Worm (Caenorhabditis elegans) whole organism, mixed stage, embryonic: ENCODE data around the gene F41C3.7.

Experiments used
- M03D4.4 ChIP-seq: sonication (generic microtip); optimal IDR thresholded peaks from 2 replicates; lab custom pipeline; 2017; ENCODE audit warnings: mild to moderate bottlenecking, missing genetic modification characterization, missing compliant biosample characterization
- bed-3 ChIP-seq: fragments of 200-800 bp; sonication (Bioruptor generic); optimal IDR thresholded peaks from 3 replicates; lab custom pipeline; 2018; ENCODE audit warnings: mild to moderate bottlenecking, missing genetic modification characterization, moderate library complexity, missing compliant biosample characterization
- blmp-1 ChIP-seq: fragments of 150-350 bp; optimal IDR thresholded peaks from 2 replicates; lab custom pipeline; 2014; ENCODE audit warnings: missing biosample characterization, missing genetic modification characterization
- ceh-39 ChIP-seq: fragments of 150-350 bp; optimal IDR thresholded peaks from 2 replicates; lab custom pipeline; 2014; ENCODE audit warnings: missing biosample characterization, missing genetic modification characterization
- ceh-43 ChIP-seq: fragments of 200-800 bp; sonication (Bioruptor generic); optimal IDR thresholded peaks from 2 replicates; lab custom pipeline; 2018; ENCODE audit warnings: mild to moderate bottlenecking, missing genetic modification characterization, moderate library complexity, missing compliant biosample characterization
- ceh-83 ChIP-seq: fragments of 200-800 bp; sonication (Bioruptor generic); optimal IDR thresholded peaks from 2 replicates; lab custom pipeline; 2018; ENCODE audit warnings: mild to moderate bottlenecking, missing genetic modification characterization, missing compliant biosample characterization
- ces-1 ChIP-seq: fragments of 150-350 bp; optimal IDR thresholded peaks from 2 replicates; lab custom pipeline; 2014; ENCODE audit warnings: missing biosample characterization, missing genetic modification reagents, missing genetic modification characterization
- cnd-1 ChIP-seq: fragments of 200-800 bp; sonication (Bioruptor generic); optimal IDR thresholded peaks from 2 replicates; lab custom pipeline; 2018; ENCODE audit warnings: mild to moderate bottlenecking, missing genetic modification characterization, missing compliant biosample characterization
- drap-1 ChIP-seq: fragments of 200-800 bp; sonication (Bioruptor generic); optimal IDR thresholded peaks from 3 replicates; lab custom pipeline; 2018; ENCODE audit warnings: mild to moderate bottlenecking, missing genetic modification characterization, missing compliant biosample characterization
- elt-1 ChIP-seq: sonication (generic microtip); optimal IDR thresholded peaks from 2 replicates; lab custom pipeline; 2017; ENCODE audit warnings: missing genetic modification characterization, mild to moderate bottlenecking, missing compliant biosample characterization, antibody characterized with exemption, moderate library complexity, borderline replicate concordance; ENCODE audit not compliant: insufficient read depth
- elt-3 ChIP-seq: fragments of 150-350 bp; optimal IDR thresholded peaks from 2 replicates; lab custom pipeline; 2014; ENCODE audit warnings: missing biosample characterization, missing genetic modification characterization
- ham-2 ChIP-seq: fragments of 200-800 bp; sonication (Bioruptor generic); optimal IDR thresholded peaks from 2 replicates; lab custom pipeline; 2018; ENCODE audit warnings: mild to moderate bottlenecking, missing genetic modification characterization, missing compliant biosample characterization
- hlh-1 ChIP-seq: fragments of 150-350 bp; optimal IDR thresholded peaks from 2 replicates; lab custom pipeline; 2014; ENCODE audit warnings: missing biosample characterization, missing genetic modification reagents, missing genetic modification characterization
- lin-13 ChIP-seq: fragments of 150-350 bp; optimal IDR thresholded peaks from 2 replicates; lab custom pipeline; 2014; ENCODE audit warnings: missing biosample characterization, missing genetic modification characterization
- lin-32 ChIP-seq: fragments of 200-800 bp; sonication (Bioruptor generic); optimal IDR thresholded peaks from 2 replicates; lab custom pipeline; 2018; ENCODE audit warnings: mild to moderate bottlenecking, missing genetic modification characterization, missing compliant biosample characterization
- lsy-2 ChIP-seq: fragments of 150-350 bp; optimal IDR thresholded peaks from 2 replicates; lab custom pipeline; 2014; ENCODE audit warnings: missing biosample characterization, missing genetic modification characterization
- mab-5 ChIP-seq: fragments of 150-350 bp; optimal IDR thresholded peaks from 2 replicates; lab custom pipeline; 2014; ENCODE audit warnings: missing biosample characterization, missing genetic modification characterization
- mep-1 ChIP-seq: fragments of 150-350 bp; optimal IDR thresholded peaks from 2 replicates; lab custom pipeline; 2017; ENCODE audit warnings: missing biosample characterization, missing genetic modification reagents, missing genetic modification characterization, inconsistent platforms
- mls-2 ChIP-seq: sonication (generic microtip); optimal IDR thresholded peaks from 2 replicates; lab custom pipeline; 2016; ENCODE audit warnings: mild to moderate bottlenecking, missing genetic modification characterization, moderate library complexity, missing compliant biosample characterization
- nhr-12 ChIP-seq: fragments of 150-350 bp; optimal IDR thresholded peaks from 2 replicates; lab custom pipeline; 2014; ENCODE audit warnings: missing biosample characterization, missing genetic modification characterization
- nhr-2 ChIP-seq: fragments of 150-350 bp; optimal IDR thresholded peaks from 2 replicates; lab custom pipeline; 2014; ENCODE audit warnings: missing biosample characterization, missing genetic modification characterization
- nhr-237 ChIP-seq: fragments of 150-350 bp; optimal IDR thresholded peaks from 2 replicates; lab custom pipeline; 2014; ENCODE audit warnings: missing biosample characterization, missing genetic modification characterization
- nhr-28 ChIP-seq: fragments of 150-350 bp; optimal IDR thresholded peaks from 2 replicates; lab custom pipeline; 2014; ENCODE audit warnings: missing biosample characterization, missing genetic modification characterization
- nhr-76 ChIP-seq: sonication (generic microtip); optimal IDR thresholded peaks from 2 replicates; lab custom pipeline; 2017; ENCODE audit warnings: missing biosample characterization, missing genetic modification characterization
- pha-4 ChIP-seq: fragments of 150-350 bp; optimal IDR thresholded peaks from 2 replicates; lab custom pipeline; 2018; ENCODE audit warnings: missing biosample characterization, missing genetic modification reagents, missing genetic modification characterization
- snpc-4 ChIP-seq: fragments of 150-350 bp; optimal IDR thresholded peaks from 2 replicates; lab custom pipeline; 2014; ENCODE audit warnings: missing biosample characterization, missing genetic modification characterization
- sptf-1 ChIP-seq: sonication (generic microtip); optimal IDR thresholded peaks from 2 replicates; lab custom pipeline; 2017; ENCODE audit warnings: mild to moderate bottlenecking, missing genetic modification characterization, moderate library complexity, missing compliant biosample characterization
- tbx-8 ChIP-seq: fragments of 200-800 bp; sonication (Bioruptor generic); optimal IDR thresholded peaks from 2 replicates; lab custom pipeline; 2018; ENCODE audit warnings: mild to moderate bottlenecking, missing genetic modification characterization, moderate library complexity, missing compliant biosample characterization
- unc-120 ChIP-seq: sonication (generic microtip); optimal IDR thresholded peaks from 2 replicates; lab custom pipeline; 2017; ENCODE audit warnings: missing genetic modification characterization, missing compliant biosample characterization; ENCODE audit not compliant: poor library complexity, severe bottlenecking
- unc-39 ChIP-seq: fragments of 150-350 bp; optimal IDR thresholded peaks from 2 replicates; lab custom pipeline; 2014; ENCODE audit warnings: missing biosample characterization, missing genetic modification characterization
- unc-62 ChIP-seq: fragments of 150-350 bp; optimal IDR thresholded peaks from 2 replicates; lab custom pipeline; 2014; ENCODE audit warnings: missing biosample characterization, missing genetic modification reagents, missing genetic modification characterization
- zip-8 ChIP-seq: fragments of 150-350 bp; optimal IDR thresholded peaks from 2 replicates; lab custom pipeline; 2014; ENCODE audit warnings: missing biosample characterization, missing genetic modification characterization

Gene F41C3.7

ce11 chrII:4769096-4769495 is 39.3 kb downstream of the F41C3.7 start:
- TF ChIP-seq mep-1 (no peak), mab-5 (tag; lab: Kevin White, UChicago) (no peak), tbx-8 (no peak), ces-1 (GFP tag; lab: Kevin White, UChicago) (no peak), hlh-1 (no peak), nhr-28 (tag; lab: Kevin White, UChicago) (no peak), zip-8 (tag; lab: Kevin White, UChicago) (no peak), ceh-43 (no peak), mls-2 (tag; lab: Kevin White, UChicago) (no peak), nhr-76 (tag; lab: Kevin White, UChicago) (no peak), lsy-2 (tag; lab: Kevin White, UChicago) (no peak), ceh-39 (tag; lab: Kevin White, UChicago) (no peak), nhr-12 (tag; lab: Kevin White, UChicago) (no peak), drap-1 (GFP tag; lab: Kevin White, UChicago) (no peak), snpc-4 (tag; lab: Kevin White, UChicago) (no peak), nhr-237 (tag; lab: Kevin White, UChicago) (no peak), nhr-2 (tag; lab: Kevin White, UChicago) (no peak)
- TF ChIP-seq, all 35 proteins: peak for 0

ce11 chrII:4769886-4770285 is 40.1 kb downstream of the F41C3.7 start:
- TF ChIP-seq unc-62 (GFP tag; lab: Kevin White, UChicago) (no peak), sptf-1 (no peak), drap-1 (GFP tag; lab: Kevin White, UChicago) (no peak), ceh-83 (no peak), elt-1 (tag; lab: Kevin White, UChicago) (no peak), ham-2 (GFP tag; lab: Kevin White, UChicago) (no peak), bed-3 (GFP tag; lab: Kevin White, UChicago) (no peak), snpc-4 (tag; lab: Kevin White, UChicago) (no peak), blmp-1 (tag; lab: Kevin White, UChicago) (no peak), mls-2 (tag; lab: Kevin White, UChicago) (no peak), nhr-237 (tag; lab: Kevin White, UChicago) (no peak), pha-4 (no peak)

ce11 chrII:4771282-4771681 is 41.4 kb downstream of the F41C3.7 start, which contains the start of gene F26G1.5:
Gene F26G1.5 (minus strand): TSS chrII:4771382.
- TF ChIP-seq drap-1 (GFP tag; lab: Kevin White, UChicago), result no peak
- no peak for TF ChIP-seq lin-13
- no peak for TF ChIP-seq nhr-12 (tag; lab: Kevin White, UChicago)
- TF ChIP-seq mab-5 (tag; lab: Kevin White, UChicago), result no peak
- no peak for TF ChIP-seq ceh-83
- TF ChIP-seq lsy-2 (tag; lab: Kevin White, UChicago), result no peak
- TF ChIP-seq M03D4.4 (tag; lab: Kevin White, UChicago), result no peak
- TF ChIP-seq mep-1, result no peak
- TF ChIP-seq unc-39 (tag; lab: Kevin White, UChicago), result no peak
- TF ChIP-seq elt-3, result no peak
- TF ChIP-seq unc-62 (GFP tag; lab: Kevin White, UChicago), result no peak
- TF ChIP-seq snpc-4 (tag; lab: Kevin White, UChicago), result no peak
- no peak for TF ChIP-seq blmp-1 (tag; lab: Kevin White, UChicago)
- no peak for TF ChIP-seq nhr-2 (tag; lab: Kevin White, UChicago)
- no peak for TF ChIP-seq nhr-237 (tag; lab: Kevin White, UChicago)
- no peak for TF ChIP-seq sptf-1
- no peak for TF ChIP-seq bed-3 (GFP tag; lab: Kevin White, UChicago)
- no peak for TF ChIP-seq unc-120
- TF ChIP-seq ceh-43, result no peak
- TF ChIP-seq ceh-39 (tag; lab: Kevin White, UChicago), result no peak

- TF ChIP-seq nhr-76 (tag; lab: Kevin White, UChicago) (no peak), ham-2 (GFP tag; lab: Kevin White, UChicago) (no peak), snpc-4 (tag; lab: Kevin White, UChicago) (no peak)
These were observed 42.6 kb downstream of the F41C3.7 start for ce11 chrII:4772441-4772840.

- no peak for TF ChIP-seq cnd-1 (tag; lab: Kevin White, UChicago)
- no peak for TF ChIP-seq drap-1 (GFP tag; lab: Kevin White, UChicago)
- TF ChIP-seq hlh-1, result no peak
- no peak for TF ChIP-seq lin-32 (GFP tag; lab: Kevin White, UChicago)
- no peak for TF ChIP-seq mep-1
- TF ChIP-seq lin-13, result no peak
- no peak for TF ChIP-seq ham-2 (GFP tag; lab: Kevin White, UChicago)
- TF ChIP-seq elt-1 (tag; lab: Kevin White, UChicago), result no peak
- TF ChIP-seq nhr-76 (tag; lab: Kevin White, UChicago), result no peak
- no peak for TF ChIP-seq nhr-237 (tag; lab: Kevin White, UChicago)
- no peak for TF ChIP-seq lsy-2 (tag; lab: Kevin White, UChicago)
- TF ChIP-seq ceh-43, result no peak
- TF ChIP-seq mls-2 (tag; lab: Kevin White, UChicago), result no peak
- no peak for TF ChIP-seq nhr-12 (tag; lab: Kevin White, UChicago)
- no peak for TF ChIP-seq blmp-1 (tag; lab: Kevin White, UChicago)
- no peak for TF ChIP-seq bed-3 (GFP tag; lab: Kevin White, UChicago)
- no peak for TF ChIP-seq nhr-2 (tag; lab: Kevin White, UChicago)
- TF ChIP-seq snpc-4 (tag; lab: Kevin White, UChicago), result no peak
These were observed 44.1 kb downstream of the F41C3.7 start, which contains the start of the genes F26G1.9 and F26G1.10 for ce11 chrII:4773891-4774432. Gene F26G1.9 (minus strand): TSS chrII:4773991. Gene F26G1.10 (plus strand): TSS chrII:4774382.
